Worm (Caenorhabditis elegans) whole organism, L4 larva: ENCODE results near the gene srh-22.

Experiments used
- ZK546.5 ChIP-seq, 2 experiments: sonication (generic microtip); optimal IDR thresholded peaks; 2 replicates each; lab custom pipeline; 2017; ENCODE audit warnings: missing biosample characterization in 2 of 2, missing genetic modification characterization in 2 of 2
- nhr-77 ChIP-seq: fragments of 150-350 bp; optimal IDR thresholded peaks from 2 replicates; lab custom pipeline; 2014; ENCODE audit warnings: missing biosample characterization, missing genetic modification characterization

ce11 chrV:4967238-4967637 is 45.1 kb downstream of the srh-22 start:
- TF ChIP-seq nhr-77 (tag; lab: Kevin White, UChicago) (no peak), ZK546.5 (tag; optimal IDR thresholded peaks at IDR 0.05; lab: Kevin White, UChicago) (no peak)
